Fruit fly (Drosophila melanogaster) whole organism, prepupa: ENCODE results near the gene CG16978.

Experiments used
- Blimp-1 ChIP-seq: fragments of 200-800 bp; sonication (Bioruptor generic); optimal IDR thresholded peaks from 3 replicates; lab custom pipeline; 2017; ENCODE audit warnings: missing biosample characterization, missing genetic modification characterization, mild to moderate bottlenecking, moderate library complexity, missing genetic modification reagents
- CG10631 ChIP-seq: fragments of 200-800 bp; sonication (Bioruptor generic); optimal IDR thresholded peaks from 2 replicates; lab custom pipeline; 2016; ENCODE audit warnings: missing biosample characterization, missing genetic modification characterization
- CG11294 ChIP-seq: fragments of 200-800 bp; sonication (Bioruptor generic); IDR thresholded peaks from 2 replicates; pipeline ENCODE4 v1.3.6; 2022; ENCODE audit warnings: missing biosample characterization, missing genetic modification characterization
- CG11762 ChIP-seq: fragments of 200-800 bp; sonication (Bioruptor generic); optimal IDR thresholded peaks from 3 replicates; lab custom pipeline; 2016; ENCODE audit warnings: missing biosample characterization, missing genetic modification characterization; ENCODE audit not compliant: insufficient read depth
- CG15336 ChIP-seq: fragments of 200-800 bp; sonication (Bioruptor generic); IDR thresholded peaks from 2 replicates; pipeline ENCODE4 v1.3.6; 2022; ENCODE audit warnings: missing biosample characterization, missing genetic modification characterization
- CG1621 ChIP-seq: fragments of 200-800 bp; sonication (Bioruptor generic); optimal IDR thresholded peaks from 3 replicates; lab custom pipeline; 2018; ENCODE audit warnings: missing biosample characterization, mild to moderate bottlenecking, missing genetic modification characterization
- CG16779 ChIP-seq: fragments of 200-800 bp; sonication (Bioruptor generic); optimal IDR thresholded peaks from 3 replicates; lab custom pipeline; 2017; ENCODE audit warnings: missing biosample characterization, mild to moderate bottlenecking, missing genetic modification characterization
- CG31627 ChIP-seq: fragments of 200-800 bp; sonication (Bioruptor generic); optimal IDR thresholded peaks from 3 replicates; lab custom pipeline; 2016; ENCODE audit warnings: missing biosample characterization, missing genetic modification characterization
- CG32006 ChIP-seq: fragments of 200-800 bp; sonication (Bioruptor generic); optimal IDR thresholded peaks from 3 replicates; lab custom pipeline; 2017; ENCODE audit warnings: missing biosample characterization, mild to moderate bottlenecking, missing genetic modification characterization
- CG34406 ChIP-seq: fragments of 200-800 bp; sonication (Bioruptor generic); optimal IDR thresholded peaks from 3 replicates; lab custom pipeline; 2016; ENCODE audit warnings: missing biosample characterization, missing genetic modification characterization
- CG3919 ChIP-seq: fragments of 200-800 bp; sonication (Bioruptor generic); optimal IDR thresholded peaks from 3 replicates; lab custom pipeline; 2016; ENCODE audit warnings: missing biosample characterization, missing genetic modification characterization
- CG4318 ChIP-seq: fragments of 200-800 bp; sonication (Bioruptor generic); optimal IDR thresholded peaks from 3 replicates; lab custom pipeline; 2017; ENCODE audit warnings: missing biosample characterization, mild to moderate bottlenecking, missing genetic modification characterization
- CG6163 ChIP-seq: fragments of 200-800 bp; sonication (Bioruptor generic); IDR thresholded peaks from 3 replicates; pipeline ENCODE4 v1.3.6; 2022; ENCODE audit warnings: missing biosample characterization, missing genetic modification characterization
- CG6276 ChIP-seq: fragments of 200-800 bp; sonication (Bioruptor generic); optimal IDR thresholded peaks from 2 replicates; lab custom pipeline; 2017; ENCODE audit warnings: missing biosample characterization, mild to moderate bottlenecking, missing genetic modification characterization
- CG6792 ChIP-seq: fragments of 200-800 bp; sonication (Bioruptor generic); optimal IDR thresholded peaks from 3 replicates; lab custom pipeline; 2016; ENCODE audit warnings: missing biosample characterization, missing genetic modification characterization
- CG6808 ChIP-seq: fragments of 200-800 bp; sonication (Bioruptor generic); optimal IDR thresholded peaks from 3 replicates; lab custom pipeline; 2017; ENCODE audit warnings: missing biosample characterization, missing genetic modification characterization, mild to moderate bottlenecking, moderate library complexity, missing genetic modification reagents
- CG7368 ChIP-seq: fragments of 200-800 bp; sonication (Bioruptor generic); optimal IDR thresholded peaks from 3 replicates; lab custom pipeline; 2016; ENCODE audit warnings: missing biosample characterization, missing genetic modification characterization
- CG8119 ChIP-seq: fragments of 200-800 bp; sonication (Bioruptor generic); IDR thresholded peaks from 3 replicates; pipeline ENCODE4 v1.3.6; 2022; ENCODE audit warnings: missing biosample characterization, missing genetic modification characterization
- CG8632 ChIP-seq: fragments of 200-800 bp; sonication (Bioruptor generic); optimal IDR thresholded peaks from 3 replicates; lab custom pipeline; 2016; ENCODE audit warnings: missing biosample characterization, missing genetic modification characterization
- Eip78C ChIP-seq: fragments of 200-800 bp; sonication (Bioruptor generic); peaks from one replicate; lab custom pipeline; 2016; ENCODE audit warnings: missing biosample characterization, missing genetic modification characterization
- Ets96B ChIP-seq: fragments of 200-800 bp; optimal IDR thresholded peaks from 2 replicates; lab custom pipeline; 2019; ENCODE audit warnings: missing biosample characterization, mild to moderate bottlenecking, missing genetic modification characterization, moderate library complexity
- Gug ChIP-seq: fragments of 200-800 bp; sonication (Bioruptor generic); IDR thresholded peaks from 2 replicates; pipeline ENCODE4 v1.3.6; 2022; ENCODE audit warnings: missing biosample characterization, missing genetic modification characterization
- Hr38 ChIP-seq: sonication (Bioruptor generic); optimal IDR thresholded peaks from 2 replicates; lab custom pipeline; 2016; ENCODE audit warnings: missing biosample characterization, missing genetic modification characterization
- Hr39 ChIP-seq: fragments of 200-800 bp; sonication (Bioruptor generic); optimal IDR thresholded peaks from 2 replicates; lab custom pipeline; 2016; ENCODE audit warnings: missing biosample characterization, missing genetic modification characterization
- Hr4 ChIP-seq: fragments of 200-800 bp; sonication (Bioruptor generic); optimal IDR thresholded peaks from 3 replicates; lab custom pipeline; 2016; ENCODE audit warnings: missing biosample characterization, missing genetic modification characterization
- Lpt ChIP-seq: fragments of 200-800 bp; sonication (Bioruptor generic); optimal IDR thresholded peaks from 3 replicates; lab custom pipeline; 2016; ENCODE audit warnings: missing biosample characterization, missing genetic modification characterization
- Met ChIP-seq: fragments of 200-800 bp; sonication (Bioruptor generic); optimal IDR thresholded peaks from 3 replicates; lab custom pipeline; 2016; ENCODE audit warnings: missing biosample characterization, missing genetic modification characterization
- OdsH ChIP-seq: fragments of 200-800 bp; sonication (Bioruptor generic); optimal IDR thresholded peaks from 3 replicates; lab custom pipeline; 2016; ENCODE audit warnings: missing biosample characterization, missing genetic modification characterization
- Smox ChIP-seq: fragments of 200-800 bp; sonication (Bioruptor generic); optimal IDR thresholded peaks from 3 replicates; lab custom pipeline; 2016; ENCODE audit warnings: missing biosample characterization, missing genetic modification characterization
- Sox14 ChIP-seq: fragments of 200-800 bp; sonication (Bioruptor generic); optimal IDR thresholded peaks from 3 replicates; lab custom pipeline; 2016; ENCODE audit warnings: missing biosample characterization, missing genetic modification characterization
- achi ChIP-seq: fragments of 200-800 bp; sonication (Bioruptor generic); optimal IDR thresholded peaks from 3 replicates; lab custom pipeline; 2016; ENCODE audit warnings: missing biosample characterization, missing genetic modification characterization
- acj6 ChIP-seq: fragments of 200-800 bp; sonication (Bioruptor generic); optimal IDR thresholded peaks from 3 replicates; lab custom pipeline; 2016; ENCODE audit warnings: missing biosample characterization, missing genetic modification characterization
- cyc ChIP-seq: fragments of 200-800 bp; sonication (Bioruptor generic); optimal IDR thresholded peaks from 3 replicates; lab custom pipeline; 2016; ENCODE audit warnings: missing biosample characterization, missing genetic modification characterization
- dac ChIP-seq: fragments of 200-800 bp; sonication (Bioruptor generic); optimal IDR thresholded peaks from 2 replicates; lab custom pipeline; 2017; ENCODE audit warnings: missing biosample characterization, mild to moderate bottlenecking, missing genetic modification characterization
- eg ChIP-seq: fragments of 200-800 bp; sonication (Bioruptor generic); IDR thresholded peaks from 3 replicates; pipeline ENCODE4 v1.3.6; 2022; ENCODE audit warnings: missing biosample characterization, missing genetic modification characterization
- esn ChIP-seq: fragments of 200-800 bp; sonication (Bioruptor generic); optimal IDR thresholded peaks from 2 replicates; lab custom pipeline; 2016; ENCODE audit warnings: missing biosample characterization, mild to moderate bottlenecking, missing genetic modification characterization, moderate library complexity
- fd85E ChIP-seq: fragments of 200-800 bp; sonication (Bioruptor generic); optimal IDR thresholded peaks from 3 replicates; lab custom pipeline; 2016; ENCODE audit warnings: missing biosample characterization, missing genetic modification characterization
- fkh ChIP-seq: fragments of 200-800 bp; sonication (Bioruptor generic); optimal IDR thresholded peaks from 3 replicates; lab custom pipeline; 2017; ENCODE audit warnings: missing biosample characterization, mild to moderate bottlenecking, missing genetic modification characterization, moderate library complexity
- lz ChIP-seq: fragments of 200-800 bp; sonication (Bioruptor generic); optimal IDR thresholded peaks from 3 replicates; lab custom pipeline; 2016; ENCODE audit warnings: missing biosample characterization, missing genetic modification characterization
- net ChIP-seq: fragments of 200-800 bp; sonication (Bioruptor generic); optimal IDR thresholded peaks from 3 replicates; lab custom pipeline; 2016; ENCODE audit warnings: missing biosample characterization, missing genetic modification characterization
- pdm3 ChIP-seq: fragments of 200-800 bp; sonication (Bioruptor generic); optimal IDR thresholded peaks from 3 replicates; lab custom pipeline; 2016; ENCODE audit warnings: missing biosample characterization, missing genetic modification characterization
- salr ChIP-seq, 2 experiments: fragments of 200-800 bp; sonication (Bioruptor generic); optimal IDR thresholded peaks; 3 replicates each; lab custom pipeline; 2016 to 2018; ENCODE audit warnings: missing biosample characterization in 2 of 2, missing genetic modification characterization in 2 of 2, mild to moderate bottlenecking in 1 of 2
- ss ChIP-seq, 2 experiments: fragments of 200-800 bp; sonication (Bioruptor generic); optimal IDR thresholded peaks; 2 replicates in 1 of 2; 3 replicates in 1 of 2; lab custom pipeline; 2017 to 2018; ENCODE audit warnings: mild to moderate bottlenecking in 2 of 2, missing biosample characterization in 2 of 2, missing genetic modification characterization in 2 of 2, moderate library complexity in 1 of 2
- svp ChIP-seq: fragments of 200-800 bp; sonication (Bioruptor generic); peaks from one replicate; lab custom pipeline; 2016; ENCODE audit warnings: missing biosample characterization, missing genetic modification characterization
- topi ChIP-seq: fragments of 200-800 bp; sonication (Bioruptor generic); optimal IDR thresholded peaks from 3 replicates; lab custom pipeline; 2016; ENCODE audit warnings: missing biosample characterization, missing genetic modification characterization

Gene CG16978

DNA sequence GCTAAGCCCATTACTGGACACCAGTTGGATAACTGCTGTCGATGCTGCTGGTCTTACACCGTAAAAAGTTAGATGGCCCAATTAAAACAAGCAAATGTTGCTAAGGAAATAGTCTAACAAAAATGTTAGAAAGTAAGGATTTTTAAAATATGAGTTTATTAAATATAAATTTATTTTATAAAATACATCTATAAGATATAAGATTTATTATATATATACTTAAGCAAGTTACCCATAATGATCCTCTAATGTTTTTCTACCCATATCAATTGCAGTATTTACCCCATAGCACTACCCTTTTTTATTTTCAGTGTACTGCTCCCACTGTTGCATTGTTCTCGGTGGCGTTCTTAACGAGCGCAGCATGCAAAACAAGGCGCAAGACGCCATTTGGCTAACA, 2.8 kb upstream of the CG16978 start (continued):
- TF ChIP-seq Smox (GFP tag; lab: Kevin White, UChicago) (peak; percentile 11), CG32006 (peak; percentile 61), svp (peak; percentile 57), CG34406 (GFP tag; lab: Kevin White, UChicago) (peak; percentile 50), CG6163 (GFP tag; lab: Robert Waterston, UW) (peak; percentile 44; the same call in 1 of the 3 replicates), Hr38 (GFP tag; lab: Kevin White, UChicago) (no peak), fd85E (no peak), achi (GFP tag; lab: Kevin White, UChicago) (peak; percentile 37), CG8632 (GFP tag; lab: Kevin White, UChicago) (peak; percentile 33), dac (GFP tag; lab: Kevin White, UChicago) (no peak), CG4318 (GFP tag; lab: Kevin White, UChicago) (peak; percentile 36), CG1621 (peak; percentile 34), CG8119 (GFP tag; lab: Robert Waterston, UW) (peak; percentile 40; the same call in 1 of the 3 replicates), CG6792 (GFP tag; lab: Kevin White, UChicago) (no peak)

DNA sequence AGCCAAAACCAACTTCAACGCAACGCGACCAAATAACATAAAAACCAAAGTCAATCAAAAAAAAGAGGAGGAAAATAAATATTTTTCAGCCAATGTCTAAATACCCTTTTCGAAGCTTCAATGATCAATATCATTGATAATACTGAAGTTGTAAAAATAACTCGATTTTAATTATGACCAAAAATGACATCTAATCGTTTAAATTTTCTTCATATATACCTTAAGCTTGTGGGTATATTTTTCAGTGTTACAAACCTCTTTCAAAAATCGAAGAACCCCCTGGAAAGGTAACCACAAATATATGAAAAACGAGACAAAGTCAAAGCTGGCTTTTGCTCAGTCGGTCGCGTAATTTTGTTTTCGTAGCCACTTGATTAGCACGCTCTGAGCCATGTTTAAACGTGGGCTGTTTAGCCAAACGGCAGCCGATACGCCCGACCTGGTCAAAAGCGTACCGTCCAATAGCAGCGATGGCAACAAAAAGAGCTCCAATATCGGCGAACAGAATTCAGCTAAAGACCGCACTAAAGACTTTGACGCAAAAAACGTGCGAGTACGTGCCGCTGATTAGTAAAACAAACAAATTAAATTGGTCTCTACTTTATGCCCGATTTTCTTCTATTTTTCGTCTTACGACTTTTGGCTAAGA, 1.7 kb upstream of the CG16978 start:
- TF ChIP-seq CG32006 (peak; percentile 61), CG7368 (no peak), CG3919 (peak; percentile 54), CG10631 (GFP tag; lab: Kevin White, UChicago) (peak; percentile 5), svp (peak; percentile 50), CG6808 (GFP tag; lab: Kevin White, UChicago) (no peak), CG6792 (GFP tag; lab: Kevin White, UChicago) (peak; percentile 26), esn (peak; percentile 27), dac (GFP tag; lab: Kevin White, UChicago) (no peak), Hr4 (GFP tag; lab: Kevin White, UChicago) (peak; percentile 75), Hr39 (GFP tag; lab: Kevin White, UChicago) (peak; percentile 52), lz (GFP tag; lab: Kevin White, UChicago) (peak; percentile 0), acj6 (GFP tag; lab: Kevin White, UChicago) (peak; percentile 21), Ets96B (tag; lab: Kevin White, UChicago) (peak; percentile 15), Met (GFP tag; lab: Kevin White, UChicago) (peak; percentile 43), CG11762 (GFP tag; lab: Kevin White, UChicago) (no peak), Blimp-1 (GFP tag; lab: Kevin White, UChicago) (no peak), Smox (GFP tag; lab: Kevin White, UChicago) (peak; percentile 23), CG8119 (GFP tag; lab: Robert Waterston, UW) (peak; percentile 70), CG15336 (GFP tag; lab: Robert Waterston, UW) (peak; percentile 80), achi (GFP tag; lab: Kevin White, UChicago) (peak; percentile 34), cyc (GFP tag; lab: Kevin White, UChicago) (peak; percentile 17), Eip78C (peak; percentile 69), fkh (GFP tag; lab: Kevin White, UChicago) (peak; percentile 45), Sox14 (peak; percentile 1), net (GFP tag; lab: Kevin White, UChicago) (peak; percentile 27), Gug (GFP tag; lab: Robert Waterston, UW) (peak; percentile 52), pdm3 (GFP tag; lab: Kevin White, UChicago) (peak; percentile 43), CG16779 (no peak), ss (GFP tag; optimal IDR thresholded peaks at IDR 0.05; lab: Kevin White, UChicago) (no peak), CG6276 (GFP tag; lab: Kevin White, UChicago) (peak; percentile 44), OdsH (GFP tag; lab: Kevin White, UChicago) (peak; percentile 29), eg (peak; percentile 69; the same call in 2 of the 3 replicates), topi (GFP tag; lab: Kevin White, UChicago) (peak; percentile 36), fd85E (no peak), Lpt (peak; percentile 29), CG31627 (peak; percentile 28), CG11294 (GFP tag; lab: Robert Waterston, UW) (no peak; the same call in 1 of the 2 replicates), salr (GFP tag; optimal IDR thresholded peaks at IDR 0.05; lab: Kevin White, UChicago) (peak in 1 of 2 experiments; percentile 4)
